Fruit fly (Drosophila melanogaster) whole organism, embryonic: ENCODE data around the gene CG15923.

Experiments used
- CG1647 ChIP-seq: fragments of 200-800 bp; sonication (Bioruptor generic); optimal IDR thresholded peaks from 3 replicates; lab custom pipeline; 2016; ENCODE audit warnings: missing biosample characterization, missing genetic modification characterization
- CG16815 ChIP-seq: fragments of 200-800 bp; sonication (Bioruptor generic); optimal IDR thresholded peaks from 3 replicates; lab custom pipeline; 2017; ENCODE audit warnings: missing biosample characterization, mild to moderate bottlenecking, missing genetic modification characterization
- CG34376 ChIP-seq: fragments of 200-800 bp; sonication (Bioruptor generic); optimal IDR thresholded peaks from 2 replicates; lab custom pipeline; 2018; ENCODE audit warnings: missing biosample characterization, mild to moderate bottlenecking, missing genetic modification characterization
- Camta ChIP-seq: fragments of 200-800 bp; sonication (Bioruptor generic); optimal IDR thresholded peaks from 2 replicates; lab custom pipeline; 2016; ENCODE audit warnings: missing biosample characterization, missing genetic modification characterization
- Dfd ChIP-seq, 2 experiments: fragments of >200 bp; optimal IDR thresholded peaks; 2 replicates each; lab custom pipeline; 2017; ENCODE audit warnings: missing biosample characterization in 2 of 2, missing genetic modification characterization in 2 of 2
- E2f2 ChIP-seq: fragments of 200-800 bp; sonication (Bioruptor generic); IDR thresholded peaks from 2 replicates; pipeline ENCODE4 v1.3.6; 2022; ENCODE audit warnings: missing biosample characterization, missing genetic modification characterization
- Hr78 ChIP-seq, 2 experiments: fragments of 200-800 bp in 1 of 2; fragments of >200 bp in 1 of 2; sonication (Bioruptor generic) in 1 of 2; optimal IDR thresholded peaks; 2 replicates each; lab custom pipeline; 2017 to 2019; ENCODE audit warnings: missing biosample characterization in 2 of 2, missing genetic modification characterization in 2 of 2, mild to moderate bottlenecking in 1 of 2, moderate library complexity in 1 of 2
- Lim3 ChIP-seq: fragments of 200-800 bp; sonication (Bioruptor generic); IDR thresholded peaks from 2 replicates; pipeline ENCODE4 v1.3.6; 2022; ENCODE audit warnings: missing biosample characterization, missing genetic modification characterization
- Sox102F ChIP-seq: fragments of 200-800 bp; sonication (Bioruptor generic); optimal IDR thresholded peaks from 2 replicates; lab custom pipeline; 2018; ENCODE audit warnings: missing biosample characterization, mild to moderate bottlenecking, missing genetic modification characterization, moderate library complexity
- grau ChIP-seq: fragments of 200-800 bp; optimal IDR thresholded peaks from 3 replicates; lab custom pipeline; 2019; ENCODE audit warnings: missing biosample characterization, mild to moderate bottlenecking, missing genetic modification characterization, moderate library complexity
- nau ChIP-seq: fragments of 200-800 bp; sonication (Bioruptor generic); optimal IDR thresholded peaks from 3 replicates; lab custom pipeline; 2017; ENCODE audit warnings: missing biosample characterization, mild to moderate bottlenecking, missing genetic modification characterization, missing genetic modification reagents
- vnd ChIP-seq: fragments of 200-800 bp; sonication (Bioruptor generic); IDR thresholded peaks from 3 replicates; pipeline ENCODE4 v1.3.6; 2022; ENCODE audit warnings: missing biosample characterization, missing genetic modification characterization; ENCODE audit not compliant: partially characterized antibody

DNA sequence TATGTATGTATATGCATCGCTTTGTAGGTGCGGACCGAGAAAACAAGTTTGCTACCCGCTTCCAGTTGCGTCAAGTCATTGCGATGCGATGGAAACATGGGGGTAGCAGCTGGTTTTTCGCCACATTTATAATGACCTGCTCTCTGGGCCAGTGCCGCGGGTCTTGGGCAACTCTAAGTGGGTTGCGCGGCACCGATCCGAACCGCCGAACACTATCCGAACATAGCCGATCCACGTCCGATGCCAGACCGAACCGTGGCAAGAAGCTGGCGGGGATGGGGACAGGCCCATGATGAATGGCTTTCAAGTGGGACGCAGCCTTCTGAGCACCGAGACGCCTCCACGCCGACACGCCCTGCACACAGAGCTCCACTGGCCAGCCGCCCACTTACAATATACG lies 12.6 kb downstream of the CG15923 start:
- no peak for TF ChIP-seq Sox102F (GFP tag; lab: Kevin White, UChicago)
- TF ChIP-seq E2f2 (GFP tag; lab: Robert Waterston, UW) = no peak
- peak; percentile 78 for TF ChIP-seq nau
- no peak for TF ChIP-seq vnd
- TF ChIP-seq grau = no peak
- no peak for TF ChIP-seq CG34376 (GFP tag; lab: Kevin White, UChicago)
- no peak for TF ChIP-seq CG16815
- TF ChIP-seq Camta (GFP tag; lab: Kevin White, UChicago) = no peak
- no peak for TF ChIP-seq Hr78 (GFP tag; optimal IDR thresholded peaks at IDR 0.05; lab: Kevin White, UChicago)
- TF ChIP-seq Dfd (GFP tag; optimal IDR thresholded peaks at IDR 0.05; lab: Kevin White, UChicago) = no peak
- TF ChIP-seq CG1647 (GFP tag; lab: Kevin White, UChicago) = no peak
- TF ChIP-seq Lim3 = no peak
